Fruit fly (Drosophila melanogaster) whole organism, embryonic: ENCODE results near the gene alpha-Man-IIb.
A peak's percentile ranks its signal among the peaks of the same experiment; 100 is the strongest.

ENCODE experiments used
- Aef1 ChIP-seq: fragments of 200-800 bp; sonication (Bioruptor generic); IDR thresholded peaks from 3 replicates; pipeline ENCODE4 v1.3.6; 2022; ENCODE audit warnings: missing biosample characterization, missing genetic modification characterization
- CG10654 ChIP-seq: fragments of 200-800 bp; sonication (Bioruptor generic); optimal IDR thresholded peaks from 2 replicates; lab custom pipeline; 2016; ENCODE audit warnings: missing biosample characterization, missing genetic modification characterization
- CG13624 ChIP-seq: fragments of 200-800 bp; sonication (Bioruptor generic); optimal IDR thresholded peaks from 2 replicates; lab custom pipeline; 2016; ENCODE audit warnings: missing biosample characterization, missing genetic modification characterization
- CG13894 ChIP-seq: fragments of 200-800 bp; sonication (Bioruptor generic); optimal IDR thresholded peaks from 3 replicates; lab custom pipeline; 2018; ENCODE audit warnings: missing biosample characterization, mild to moderate bottlenecking, missing genetic modification characterization, moderate library complexity
- CG14050 ChIP-seq: fragments of 200-800 bp; sonication (Bioruptor generic); IDR thresholded peaks from 3 replicates; pipeline ENCODE4 v1.3.6; 2022; ENCODE audit warnings: missing biosample characterization, missing genetic modification characterization
- CG17612 ChIP-seq: fragments of 200-800 bp; sonication (Bioruptor generic); IDR thresholded peaks from 2 replicates; pipeline ENCODE4 v1.3.6; 2022; ENCODE audit warnings: missing biosample characterization, missing genetic modification characterization
- CG2889 ChIP-seq: fragments of 200-800 bp; sonication (Bioruptor generic); IDR thresholded peaks from 3 replicates; pipeline ENCODE4 v1.3.6; 2022; ENCODE audit warnings: missing biosample characterization, missing genetic modification characterization
- CG31224 ChIP-seq: fragments of 200-800 bp; sonication (Bioruptor generic); IDR thresholded peaks from 2 replicates; pipeline ENCODE4 v1.3.6; 2022; ENCODE audit warnings: missing biosample characterization, missing genetic modification characterization
- CG31441 ChIP-seq: fragments of 200-800 bp; sonication (Bioruptor generic); IDR thresholded peaks from 2 replicates; pipeline ENCODE4 v1.3.6; 2022; ENCODE audit warnings: missing biosample characterization, missing genetic modification characterization
- CG32532 ChIP-seq: fragments of 200-800 bp; sonication (Bioruptor generic); IDR thresholded peaks from 2 replicates; pipeline ENCODE4 v1.3.6; 2022; ENCODE audit warnings: missing biosample characterization, missing genetic modification characterization
- CG4617 ChIP-seq: fragments of 200-800 bp; sonication (Bioruptor generic); optimal IDR thresholded peaks from 3 replicates; lab custom pipeline; 2016; ENCODE audit warnings: missing biosample characterization, missing genetic modification characterization, borderline replicate concordance
- CG6854 ChIP-seq: fragments of 200-800 bp; sonication (Bioruptor generic); optimal IDR thresholded peaks from 3 replicates; lab custom pipeline; 2017; ENCODE audit warnings: missing biosample characterization, mild to moderate bottlenecking, missing genetic modification characterization
- CG7271 ChIP-seq: fragments of 200-800 bp; sonication (Bioruptor generic); optimal IDR thresholded peaks from 2 replicates; lab custom pipeline; 2018; ENCODE audit warnings: missing biosample characterization, mild to moderate bottlenecking, missing genetic modification characterization, moderate library complexity
- CG7357 ChIP-seq: fragments of 200-800 bp; sonication (Bioruptor generic); IDR thresholded peaks from 3 replicates; pipeline ENCODE4 v1.3.6; 2022; ENCODE audit warnings: missing biosample characterization, missing genetic modification characterization
- CG7963 ChIP-seq: fragments of 200-800 bp; sonication (Bioruptor generic); IDR thresholded peaks from 3 replicates; pipeline ENCODE4 v1.3.6; 2022; ENCODE audit warnings: missing biosample characterization, missing genetic modification characterization; ENCODE audit not compliant: partially characterized antibody
- CG8944 ChIP-seq: fragments of 200-800 bp; sonication (Bioruptor generic); optimal IDR thresholded peaks from 3 replicates; lab custom pipeline; 2016; ENCODE audit warnings: missing biosample characterization, missing genetic modification characterization
- CG9727 ChIP-seq: fragments of 200-800 bp; sonication (Bioruptor generic); optimal IDR thresholded peaks from 3 replicates; lab custom pipeline; 2017; ENCODE audit warnings: missing biosample characterization, mild to moderate bottlenecking, missing genetic modification characterization
- Drgx ChIP-seq: fragments of 200-800 bp; sonication (Bioruptor generic); IDR thresholded peaks from 2 replicates; pipeline ENCODE4 v1.3.6; 2022; ENCODE audit warnings: missing biosample characterization, missing genetic modification characterization
- Jarid2 ChIP-seq: fragments of 200-800 bp; sonication (Bioruptor generic); optimal IDR thresholded peaks from 3 replicates; lab custom pipeline; 2017; ENCODE audit warnings: mild to moderate bottlenecking, missing biosample characterization, missing genetic modification reagents, missing genetic modification characterization
- MESR4 ChIP-seq: fragments of 200-800 bp; sonication (Bioruptor generic); optimal IDR thresholded peaks from 2 replicates; lab custom pipeline; 2018; ENCODE audit warnings: missing biosample characterization, mild to moderate bottlenecking, missing genetic modification characterization, moderate library complexity
- Med ChIP-seq: fragments of 200-800 bp; sonication (Bioruptor generic); peaks from one replicate; lab custom pipeline; 2016; ENCODE audit warnings: missing biosample characterization, missing genetic modification characterization, mild to moderate bottlenecking, inconsistent platforms, moderate library complexity
- NC2α ChIP-seq: fragments of 200-800 bp; sonication (Bioruptor generic); optimal IDR thresholded peaks from 2 replicates; lab custom pipeline; 2016; ENCODE audit warnings: missing biosample characterization, missing genetic modification characterization
- NK7.1 ChIP-seq: fragments of 200-800 bp; sonication (Bioruptor generic); optimal IDR thresholded peaks from 3 replicates; lab custom pipeline; 2016; ENCODE audit warnings: missing biosample characterization, missing genetic modification characterization
- NfI ChIP-seq: fragments of 200-800 bp; sonication (Bioruptor generic); optimal IDR thresholded peaks from 3 replicates; lab custom pipeline; 2018; ENCODE audit warnings: missing biosample characterization, mild to moderate bottlenecking, missing genetic modification characterization, moderate library complexity
- Poxn ChIP-seq: fragments of 200-800 bp; sonication (Bioruptor generic); IDR thresholded peaks from 2 replicates; pipeline ENCODE4 v1.3.6; 2022; ENCODE audit warnings: missing biosample characterization, missing genetic modification characterization
- Rfx ChIP-seq: fragments of 200-800 bp; sonication (Bioruptor generic); IDR thresholded peaks from 2 replicates; pipeline ENCODE4 v1.3.6; 2022; ENCODE audit warnings: missing biosample characterization, missing genetic modification characterization
- Rx ChIP-seq: fragments of 200-800 bp; sonication (Bioruptor generic); IDR thresholded peaks from 2 replicates; pipeline ENCODE4 v1.3.6; 2022; ENCODE audit warnings: missing biosample characterization, missing genetic modification characterization
- Stat92E ChIP-seq, 3 experiments: fragments of >200 bp in 2 of 3; fragments of 200-800 bp in 1 of 3; sonication (Bioruptor generic) in 1 of 3; optimal IDR thresholded peaks; 2 replicates each; lab custom pipeline; 2017 to 2019; ENCODE audit warnings: missing biosample characterization in 3 of 3, missing genetic modification characterization in 3 of 3, mild to moderate bottlenecking in 1 of 3, moderate library complexity in 1 of 3
- Xrp1 ChIP-seq: fragments of 200-800 bp; sonication (Bioruptor generic); IDR thresholded peaks from 2 replicates; pipeline ENCODE4 v1.3.6; 2022; ENCODE audit warnings: missing biosample characterization, missing genetic modification characterization
- aop ChIP-seq: fragments of 200-800 bp; sonication (Bioruptor generic); IDR thresholded peaks from 2 replicates; pipeline ENCODE4 v1.3.6; 2022; ENCODE audit warnings: missing biosample characterization, missing genetic modification characterization
- ara ChIP-seq: fragments of 200-800 bp; sonication (Bioruptor generic); IDR thresholded peaks from 2 replicates; pipeline ENCODE4 v1.3.6; 2022; ENCODE audit warnings: missing biosample characterization, missing genetic modification characterization
- bcd ChIP-seq: fragments of 200-800 bp; sonication (Bioruptor generic); optimal IDR thresholded peaks from 2 replicates; lab custom pipeline; 2017; ENCODE audit warnings: missing biosample characterization, mild to moderate bottlenecking, missing genetic modification characterization
- cas ChIP-seq: fragments of 200-800 bp; sonication (Bioruptor generic); IDR thresholded peaks from 2 replicates; pipeline ENCODE4 v1.3.6; 2022; ENCODE audit warnings: missing biosample characterization, missing genetic modification characterization
- ci ChIP-seq: fragments of 200-800 bp; sonication (Bioruptor generic); IDR thresholded peaks from 3 replicates; pipeline ENCODE4 v1.3.6; 2022; ENCODE audit warnings: missing biosample characterization, missing genetic modification characterization
- corto ChIP-seq: fragments of 200-800 bp; sonication (Bioruptor generic); optimal IDR thresholded peaks from 2 replicates; lab custom pipeline; 2016; ENCODE audit warnings: missing biosample characterization, mild to moderate bottlenecking, missing genetic modification characterization, moderate library complexity
- dati ChIP-seq: fragments of 200-800 bp; sonication (Bioruptor generic); IDR thresholded peaks from 2 replicates; pipeline ENCODE4 v1.3.6; 2022; ENCODE audit warnings: missing biosample characterization, missing genetic modification characterization
- dimm ChIP-seq: fragments of 200-800 bp; sonication (Bioruptor generic); IDR thresholded peaks from 2 replicates; pipeline ENCODE4 v1.3.6; 2022; ENCODE audit warnings: missing biosample characterization, missing genetic modification characterization
- eyg ChIP-seq: fragments of 200-800 bp; sonication (Bioruptor generic); optimal IDR thresholded peaks from 3 replicates; lab custom pipeline; 2016; ENCODE audit warnings: missing biosample characterization, missing genetic modification characterization
- gcm2 ChIP-seq: fragments of 200-800 bp; sonication (Bioruptor generic); optimal IDR thresholded peaks from 2 replicates; lab custom pipeline; 2016; ENCODE audit warnings: missing biosample characterization, missing genetic modification characterization
- gsb ChIP-seq: fragments of 200-800 bp; sonication (Bioruptor generic); IDR thresholded peaks from 2 replicates; pipeline ENCODE4 v1.3.6; 2022; ENCODE audit warnings: missing biosample characterization, missing genetic modification characterization
- h ChIP-seq: fragments of >200 bp; optimal IDR thresholded peaks from 2 replicates; lab custom pipeline; 2017
- hbn ChIP-seq: fragments of 200-800 bp; sonication (Bioruptor generic); IDR thresholded peaks from 2 replicates; pipeline ENCODE4 v1.3.6; 2022; ENCODE audit warnings: missing biosample characterization, missing genetic modification characterization; ENCODE audit not compliant: partially characterized antibody
- jigr1 ChIP-seq: fragments of 200-800 bp; sonication (Bioruptor generic); IDR thresholded peaks from 3 replicates; pipeline ENCODE4 v1.3.6; 2022; ENCODE audit warnings: missing biosample characterization, missing genetic modification characterization
- jumu ChIP-seq: fragments of 200-800 bp; sonication (Bioruptor generic); optimal IDR thresholded peaks from 3 replicates; lab custom pipeline; 2016; ENCODE audit warnings: missing biosample characterization, missing genetic modification characterization
- nau ChIP-seq: fragments of 200-800 bp; sonication (Bioruptor generic); optimal IDR thresholded peaks from 3 replicates; lab custom pipeline; 2017; ENCODE audit warnings: missing biosample characterization, mild to moderate bottlenecking, missing genetic modification characterization, missing genetic modification reagents
- pita ChIP-seq: fragments of 200-800 bp; sonication (Bioruptor generic); optimal IDR thresholded peaks from 2 replicates; lab custom pipeline; 2017; ENCODE audit warnings: missing biosample characterization, mild to moderate bottlenecking, missing genetic modification characterization
- ranshi ChIP-seq: fragments of 200-800 bp; sonication (Bioruptor generic); IDR thresholded peaks from 2 replicates; pipeline ENCODE4 v1.3.6; 2022; ENCODE audit warnings: missing biosample characterization, missing genetic modification characterization
- run ChIP-seq: fragments of 200-800 bp; sonication (Bioruptor generic); optimal IDR thresholded peaks from 3 replicates; lab custom pipeline; 2018; ENCODE audit warnings: missing biosample characterization, mild to moderate bottlenecking, missing genetic modification characterization
- sd ChIP-seq: fragments of 200-800 bp; sonication (Bioruptor generic); optimal IDR thresholded peaks from 3 replicates; lab custom pipeline; 2018; ENCODE audit warnings: missing biosample characterization, mild to moderate bottlenecking, missing genetic modification characterization, moderate library complexity
- tll ChIP-seq, 2 experiments: fragments of 200-800 bp in 1 of 2; fragments of >200 bp in 1 of 2; sonication (Bioruptor generic) in 1 of 2; optimal IDR thresholded peaks; 2 replicates each; lab custom pipeline; 2017 to 2019; ENCODE audit warnings: missing biosample characterization in 2 of 2, missing genetic modification characterization in 2 of 2, mild to moderate bottlenecking in 1 of 2, moderate library complexity in 1 of 2
- tna ChIP-seq: fragments of 200-800 bp; sonication (Bioruptor generic); IDR thresholded peaks from 2 replicates; pipeline ENCODE4 v1.3.6; 2022; ENCODE audit warnings: missing biosample characterization, missing genetic modification characterization; ENCODE audit not compliant: partially characterized antibody
- tup ChIP-seq: fragments of 200-800 bp; sonication (Bioruptor generic); optimal IDR thresholded peaks from 2 replicates; lab custom pipeline; 2016; ENCODE audit warnings: missing biosample characterization, mild to moderate bottlenecking, missing genetic modification characterization, moderate library complexity

alpha-Man-IIb gene

DNA sequence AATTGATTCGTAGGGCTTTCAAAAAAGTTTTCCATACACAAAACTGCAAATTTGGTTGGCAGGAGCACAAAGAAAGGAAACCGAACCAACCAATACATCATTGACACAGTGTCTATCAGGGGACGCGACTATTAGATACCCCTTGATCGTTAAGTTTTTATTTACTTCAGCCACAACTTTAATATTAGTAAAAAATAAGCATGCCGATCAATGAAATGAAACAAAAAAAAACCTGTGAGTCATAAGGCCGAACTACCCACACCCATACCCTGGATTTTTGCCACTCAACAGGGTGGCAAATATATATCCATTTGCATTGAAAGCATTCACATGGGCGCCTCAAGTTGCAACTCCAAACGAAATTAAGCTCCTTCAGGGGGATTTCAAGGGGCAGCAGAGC, 12.2 kb downstream of the alpha-Man-IIb start (continued):
- no peak for TF ChIP-seq tll (GFP tag; optimal IDR thresholded peaks at IDR 0.05; lab: Kevin White, UChicago)
- no peak for TF ChIP-seq ranshi (GFP tag; lab: Robert Waterston, UW)
- TF ChIP-seq dati: no peak
- TF ChIP-seq Aef1 (GFP tag; lab: Robert Waterston, UW): no peak
- no peak for TF ChIP-seq Jarid2 (GFP tag; lab: Kevin White, UChicago)
- no peak for TF ChIP-seq NC2α
- TF ChIP-seq Rx (GFP tag; lab: Robert Waterston, UW): peak; percentile 47; the same call in 1 of the 2 replicates
- TF ChIP-seq gsb (GFP tag; lab: Robert Waterston, UW): no peak
- peak; percentile 67 for TF ChIP-seq Xrp1
- TF ChIP-seq CG7357 (GFP tag; lab: Robert Waterston, UW): no peak
- TF ChIP-seq CG13894 (tag; lab: Kevin White, UChicago): no peak
- TF ChIP-seq run (tag; lab: Kevin White, UChicago): no peak
- no peak for TF ChIP-seq bcd (GFP tag; lab: Kevin White, UChicago)
- no peak for TF ChIP-seq h (lab: Kevin White, UChicago)
- 0 out of 2 replicates have a peak, but pooled peaks have one; percentile 41 for TF ChIP-seq Rfx (GFP tag; lab: Robert Waterston, UW)
- TF ChIP-seq cas (GFP tag; lab: Robert Waterston, UW): no peak
- no peak for TF ChIP-seq CG14050 (GFP tag; lab: Robert Waterston, UW)
- TF ChIP-seq CG2889 (GFP tag; lab: Robert Waterston, UW): no peak
- no peak for TF ChIP-seq Med (GFP tag; lab: Kevin White, UChicago)
- TF ChIP-seq tup: no peak
- TF ChIP-seq CG13624: no peak
- peak; percentile 46; the same call in 1 of the 2 replicates for TF ChIP-seq Drgx (GFP tag; lab: Robert Waterston, UW)
- no peak for TF ChIP-seq jigr1
- no peak for TF ChIP-seq CG7271 (tag; lab: Kevin White, UChicago)
- peak; percentile 56 for TF ChIP-seq ara (GFP tag; lab: Robert Waterston, UW)
- TF ChIP-seq CG31224 (GFP tag; lab: Robert Waterston, UW): no peak
- TF ChIP-seq ci (GFP tag; lab: Robert Waterston, UW): peak; percentile 60; the same call in 1 of the 3 replicates
- no peak for TF ChIP-seq hbn (GFP tag; lab: Robert Waterston, UW)
- TF ChIP-seq NfI (GFP tag; lab: Kevin White, UChicago): no peak
- no peak for TF ChIP-seq CG31441 (GFP tag; lab: Robert Waterston, UW)
- no peak for TF ChIP-seq CG17612 (GFP tag; lab: Robert Waterston, UW)
- TF ChIP-seq MESR4 (GFP tag; lab: Kevin White, UChicago): no peak
- TF ChIP-seq CG32532: peak; percentile 30; the same call in 1 of the 2 replicates
- no peak for TF ChIP-seq CG7963 (GFP tag; lab: Robert Waterston, UW)
- no peak for TF ChIP-seq tna (GFP tag; lab: Robert Waterston, UW)
- no peak for TF ChIP-seq corto
- TF ChIP-seq CG9727 (GFP tag; lab: Kevin White, UChicago): no peak
- TF ChIP-seq dimm (GFP tag; lab: Robert Waterston, UW): no peak
- TF ChIP-seq eyg: no peak
- no peak for TF ChIP-seq NK7.1 (GFP tag; lab: Kevin White, UChicago)
- no peak for TF ChIP-seq nau (GFP tag; lab: Kevin White, UChicago)
- no peak for TF ChIP-seq aop
- TF ChIP-seq CG10654 (GFP tag; lab: Kevin White, UChicago): no peak
- TF ChIP-seq gcm2 (GFP tag; lab: Kevin White, UChicago): no peak
- no peak for TF ChIP-seq CG4617 (GFP tag; lab: Kevin White, UChicago)
- no peak for TF ChIP-seq pita (GFP tag; lab: Kevin White, UChicago)
- TF ChIP-seq Stat92E (GFP tag; optimal IDR thresholded peaks at IDR 0.05; lab: Kevin White, UChicago): no peak
- TF ChIP-seq jumu (GFP tag; lab: Kevin White, UChicago): no peak
- no peak for TF ChIP-seq Poxn (GFP tag; lab: Robert Waterston, UW)
- TF ChIP-seq sd (tag; lab: Kevin White, UChicago): no peak
- TF ChIP-seq CG8944: no peak
- no peak for TF ChIP-seq CG6854 (GFP tag; lab: Kevin White, UChicago)
